Worm (Caenorhabditis elegans): ENCODE measurements around the gene F35E8.6.

DNA sequence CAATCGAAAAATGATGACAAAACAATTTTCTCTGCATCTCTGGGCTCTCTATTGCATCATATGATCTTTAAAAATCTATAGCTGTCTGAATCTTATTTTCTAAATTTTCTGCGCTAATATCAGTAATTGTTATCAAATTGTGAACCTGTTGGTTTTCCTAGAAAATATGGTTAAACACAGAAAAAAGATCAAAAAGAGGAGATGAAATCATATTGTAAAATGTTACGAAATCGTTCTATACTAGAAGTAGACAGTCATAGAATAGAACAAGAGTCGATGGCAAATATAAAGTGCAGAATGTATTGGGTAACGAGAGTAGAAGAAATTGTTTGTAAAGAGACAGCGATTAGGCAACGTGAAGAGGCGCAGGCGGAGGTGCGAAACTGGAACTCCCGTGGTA, 31.2 kb upstream of the F35E8.6 start:
- TF ChIP-seq ama-1 (optimal IDR thresholded peaks at IDR 0.05) (no peak), egl-27 (tag; optimal IDR thresholded peaks at IDR 0.05) (no peak)

Data from whole organism, L2 larva.